Worm (Caenorhabditis elegans) whole organism, L2 larva: Measurements from ENCODE around the gene syf-2.

Experiments used
- ceh-16 ChIP-seq: fragments of 150-350 bp; optimal IDR thresholded peaks from 2 replicates; lab custom pipeline; 2014; ENCODE audit warnings: missing biosample characterization, missing genetic modification characterization
- elt-3 ChIP-seq: sonication (generic microtip); optimal IDR thresholded peaks from 2 replicates; lab custom pipeline; 2017; ENCODE audit warnings: missing biosample characterization, missing genetic modification characterization
- lin-39 ChIP-seq: fragments of 150-350 bp; optimal IDR thresholded peaks from 2 replicates; lab custom pipeline; 2014; ENCODE audit warnings: missing biosample characterization, missing genetic modification reagents, missing genetic modification characterization
- nhr-11 ChIP-seq: fragments of 150-350 bp; optimal IDR thresholded peaks from 2 replicates; lab custom pipeline; 2014; ENCODE audit warnings: missing biosample characterization, missing genetic modification characterization
- nhr-12 ChIP-seq: fragments of 150-350 bp; optimal IDR thresholded peaks from 2 replicates; lab custom pipeline; 2014; ENCODE audit warnings: missing biosample characterization, missing genetic modification characterization
- ztf-11 ChIP-seq: sonication (generic microtip); optimal IDR thresholded peaks from 2 replicates; lab custom pipeline; 2017; ENCODE audit warnings: missing biosample characterization, missing genetic modification characterization

ce11 chrIII:7184022-7184421 lies 22.1 kb upstream of the syf-2 start, which contains the start of gene yju-2:
- TF ChIP-seq nhr-12 (tag; lab: Kevin White, UChicago) (no peak), nhr-11 (no peak), ztf-11 (tag; lab: Kevin White, UChicago) (no peak), ceh-16 (no peak), elt-3 (tag; lab: Kevin White, UChicago) (no peak), lin-39 (tag; lab: Kevin White, UChicago) (no peak)
